Worm (Caenorhabditis elegans) whole organism, L2 larva: ENCODE data around the gene sph-1.
A peak's percentile ranks its signal among the peaks of the same experiment; 100 is the strongest.

Experiments used
- C34F6.9 ChIP-seq: fragments of 150-350 bp; optimal IDR thresholded peaks from 2 replicates; lab custom pipeline; 2014; ENCODE audit warnings: missing biosample characterization, missing genetic modification characterization
- F13H6.1 ChIP-seq: sonication (generic microtip); optimal IDR thresholded peaks from 2 replicates; lab custom pipeline; 2016; ENCODE audit warnings: missing genetic modification characterization, missing compliant biosample characterization
- Y55F3AM.14 ChIP-seq: fragments of 200-800 bp; sonication (Bioruptor generic); optimal IDR thresholded peaks from 2 replicates; lab custom pipeline; 2018; ENCODE audit warnings: mild to moderate bottlenecking, missing genetic modification characterization, missing compliant biosample characterization
- alr-1 ChIP-seq: fragments of 150-350 bp; optimal IDR thresholded peaks from 2 replicates; lab custom pipeline; 2014; ENCODE audit warnings: missing biosample characterization, missing genetic modification characterization
- aly-2 ChIP-seq: fragments of 150-350 bp; optimal IDR thresholded peaks from 2 replicates; lab custom pipeline; 2014; ENCODE audit warnings: missing biosample characterization, missing genetic modification characterization
- ama-1 ChIP-seq: fragments of 150-350 bp; optimal IDR thresholded peaks from 2 replicates; lab custom pipeline; 2018; ENCODE audit warnings: inconsistent platforms
- ceh-16 ChIP-seq: fragments of 150-350 bp; optimal IDR thresholded peaks from 2 replicates; lab custom pipeline; 2014; ENCODE audit warnings: missing biosample characterization, missing genetic modification characterization
- ceh-82 ChIP-seq: fragments of 150-350 bp; optimal IDR thresholded peaks from 2 replicates; lab custom pipeline; 2014; ENCODE audit warnings: missing biosample characterization, missing genetic modification characterization
- egl-27 ChIP-seq: sonication (generic microtip); optimal IDR thresholded peaks from 3 replicates; lab custom pipeline; 2017; ENCODE audit warnings: missing biosample characterization, missing genetic modification reagents, missing genetic modification characterization
- elt-3 ChIP-seq: sonication (generic microtip); optimal IDR thresholded peaks from 2 replicates; lab custom pipeline; 2017; ENCODE audit warnings: missing biosample characterization, missing genetic modification characterization
- fos-1 ChIP-seq: fragments of 150-350 bp; optimal IDR thresholded peaks from 2 replicates; lab custom pipeline; 2014; ENCODE audit warnings: missing biosample characterization, missing genetic modification characterization
- gmeb-1 ChIP-seq: fragments of 150-350 bp; optimal IDR thresholded peaks from 2 replicates; lab custom pipeline; 2014; ENCODE audit warnings: missing biosample characterization, missing genetic modification characterization
- lin-11 ChIP-seq: fragments of 150-350 bp; sonication (generic microtip); optimal IDR thresholded peaks from 2 replicates; lab custom pipeline; 2014; ENCODE audit warnings: missing biosample characterization, missing genetic modification characterization, inconsistent platforms, mixed read lengths
- lin-13 ChIP-seq: fragments of 150-350 bp; optimal IDR thresholded peaks from 2 replicates; lab custom pipeline; 2014; ENCODE audit warnings: missing biosample characterization, missing genetic modification reagents, missing genetic modification characterization
- lin-39 ChIP-seq: fragments of 150-350 bp; optimal IDR thresholded peaks from 2 replicates; lab custom pipeline; 2014; ENCODE audit warnings: missing biosample characterization, missing genetic modification reagents, missing genetic modification characterization
- lsy-2 ChIP-seq, 2 experiments: fragments of 150-350 bp in 1 of 2; sonication (generic microtip) in 1 of 2; optimal IDR thresholded peaks; 2 replicates each; lab custom pipeline; 2014 to 2017; ENCODE audit warnings: missing biosample characterization in 2 of 2, missing genetic modification characterization in 2 of 2
- mab-5 ChIP-seq: fragments of 150-350 bp; optimal IDR thresholded peaks from 2 replicates; lab custom pipeline; 2014; ENCODE audit warnings: missing biosample characterization, missing genetic modification characterization
- mbf-1 ChIP-seq: sonication (generic microtip); optimal IDR thresholded peaks from 2 replicates; lab custom pipeline; 2017; ENCODE audit warnings: missing biosample characterization, missing genetic modification characterization
- nhr-10 ChIP-seq: sonication (generic microtip); optimal IDR thresholded peaks from 2 replicates; lab custom pipeline; 2017; ENCODE audit warnings: missing biosample characterization, missing genetic modification characterization
- nhr-11 ChIP-seq: fragments of 150-350 bp; optimal IDR thresholded peaks from 2 replicates; lab custom pipeline; 2014; ENCODE audit warnings: missing biosample characterization, missing genetic modification characterization
- nhr-12 ChIP-seq: fragments of 150-350 bp; optimal IDR thresholded peaks from 2 replicates; lab custom pipeline; 2014; ENCODE audit warnings: missing biosample characterization, missing genetic modification characterization
- nhr-129 ChIP-seq: fragments of 150-350 bp; optimal IDR thresholded peaks from 2 replicates; lab custom pipeline; 2014; ENCODE audit warnings: missing biosample characterization, missing genetic modification characterization
- nhr-21 ChIP-seq: fragments of 150-350 bp; optimal IDR thresholded peaks from 2 replicates; lab custom pipeline; 2014; ENCODE audit warnings: missing biosample characterization, missing genetic modification characterization
- nhr-23 ChIP-seq: fragments of 150-350 bp; optimal IDR thresholded peaks from 2 replicates; lab custom pipeline; 2014; ENCODE audit warnings: missing biosample characterization, missing genetic modification reagents, missing genetic modification characterization
- nhr-237 ChIP-seq: fragments of 150-350 bp; optimal IDR thresholded peaks from 2 replicates; lab custom pipeline; 2014; ENCODE audit warnings: missing biosample characterization, missing genetic modification characterization
- nhr-25 ChIP-seq: fragments of 150-350 bp; sonication (generic microtip); optimal IDR thresholded peaks from 3 replicates; lab custom pipeline; 2014; ENCODE audit warnings: missing biosample characterization, missing genetic modification characterization
- nhr-6 ChIP-seq: fragments of 150-350 bp; optimal IDR thresholded peaks from 2 replicates; lab custom pipeline; 2014; ENCODE audit warnings: missing biosample characterization, missing genetic modification characterization
- nhr-77 ChIP-seq: fragments of 150-350 bp; optimal IDR thresholded peaks from 2 replicates; lab custom pipeline; 2014; ENCODE audit warnings: missing biosample characterization, missing genetic modification characterization
- sem-4 ChIP-seq: fragments of 150-350 bp; optimal IDR thresholded peaks from 2 replicates; lab custom pipeline; 2014; ENCODE audit warnings: missing biosample characterization, missing genetic modification reagents, missing genetic modification characterization
- skn-1 ChIP-seq: sonication (generic microtip); optimal IDR thresholded peaks from 2 replicates; lab custom pipeline; 2017; ENCODE audit warnings: missing biosample characterization, missing genetic modification characterization
- sma-9 ChIP-seq, 2 experiments: fragments of 150-350 bp in 1 of 2; sonication (generic microtip) in 1 of 2; optimal IDR thresholded peaks; 2 replicates each; lab custom pipeline; 2014 to 2016; ENCODE audit warnings: missing genetic modification characterization in 2 of 2, mild to moderate bottlenecking in 1 of 2, missing biosample characterization in 1 of 2, missing compliant biosample characterization in 1 of 2, missing genetic modification reagents in 1 of 2, moderate library complexity in 1 of 2
- snpc-4 ChIP-seq: fragments of 150-350 bp; optimal IDR thresholded peaks from 2 replicates; lab custom pipeline; 2014; ENCODE audit warnings: missing biosample characterization, missing genetic modification characterization
- unc-39 ChIP-seq: fragments of 150-350 bp; optimal IDR thresholded peaks from 2 replicates; lab custom pipeline; 2014; ENCODE audit warnings: missing biosample characterization, missing genetic modification characterization
- ztf-1 ChIP-seq: fragments of 200-800 bp; sonication (Bioruptor generic); conservative IDR thresholded peaks from 2 replicates; pipeline ENCODE4 v1.3.6; 2022; ENCODE audit warnings: missing genetic modification characterization, missing compliant biosample characterization
- ztf-11 ChIP-seq: sonication (generic microtip); optimal IDR thresholded peaks from 2 replicates; lab custom pipeline; 2017; ENCODE audit warnings: missing biosample characterization, missing genetic modification characterization
- ztf-4 ChIP-seq: fragments of 150-350 bp; optimal IDR thresholded peaks from 2 replicates; lab custom pipeline; 2014; ENCODE audit warnings: missing biosample characterization, missing genetic modification characterization

Gene sph-1

DNA sequence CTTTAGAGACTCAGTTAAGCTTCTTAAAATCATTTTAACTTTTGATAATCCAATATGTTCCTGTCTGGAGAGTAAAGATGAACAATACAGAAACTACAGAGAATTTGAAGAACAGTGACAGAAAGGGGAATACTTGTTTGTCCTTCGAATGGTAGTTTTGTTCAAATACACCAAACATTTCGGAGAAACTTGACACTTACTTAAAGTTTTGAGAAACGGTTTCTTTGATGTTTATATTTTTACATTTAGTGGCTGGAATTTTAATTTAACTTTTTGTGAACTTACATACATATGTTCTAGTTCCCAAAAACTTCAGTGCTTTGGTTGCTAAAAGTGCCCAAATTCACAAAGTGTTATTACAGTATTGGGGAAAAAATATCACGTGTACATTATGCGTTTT, 23.8 kb upstream of the sph-1 start, which contains the start of gene B0218.5:
TSS of gene B0218.5 (minus strand) at position 101 of the 400 bp plus-strand sequence.
- TF ChIP-seq nhr-25 (tag; lab: Kevin White, UChicago), result no peak
- no peak for TF ChIP-seq ama-1 (lab: Kevin White, UChicago)
- no peak for TF ChIP-seq Y55F3AM.14 (GFP tag; lab: Kevin White, UChicago)
- TF ChIP-seq nhr-237 (tag; lab: Kevin White, UChicago), result no peak
- no peak for TF ChIP-seq unc-39
- no peak for TF ChIP-seq C34F6.9 (tag; lab: Kevin White, UChicago)
- TF ChIP-seq skn-1, result no peak
- no peak for TF ChIP-seq ceh-82 (tag; lab: Kevin White, UChicago)
- TF ChIP-seq sem-4 (tag; lab: Kevin White, UChicago), result no peak
- no peak for TF ChIP-seq F13H6.1 (tag; lab: Kevin White, UChicago)
- no peak for TF ChIP-seq lin-13
- TF ChIP-seq nhr-23 (tag; lab: Kevin White, UChicago), result no peak
- no peak for TF ChIP-seq lin-39 (tag; lab: Kevin White, UChicago)
- no peak for TF ChIP-seq nhr-6 (tag; lab: Kevin White, UChicago)
- TF ChIP-seq alr-1 (tag; lab: Kevin White, UChicago), result no peak
- TF ChIP-seq elt-3 (tag; lab: Kevin White, UChicago), result no peak
- no peak for TF ChIP-seq gmeb-1 (tag; lab: Kevin White, UChicago)
- TF ChIP-seq, all 48 proteins: peak for 0

DNA sequence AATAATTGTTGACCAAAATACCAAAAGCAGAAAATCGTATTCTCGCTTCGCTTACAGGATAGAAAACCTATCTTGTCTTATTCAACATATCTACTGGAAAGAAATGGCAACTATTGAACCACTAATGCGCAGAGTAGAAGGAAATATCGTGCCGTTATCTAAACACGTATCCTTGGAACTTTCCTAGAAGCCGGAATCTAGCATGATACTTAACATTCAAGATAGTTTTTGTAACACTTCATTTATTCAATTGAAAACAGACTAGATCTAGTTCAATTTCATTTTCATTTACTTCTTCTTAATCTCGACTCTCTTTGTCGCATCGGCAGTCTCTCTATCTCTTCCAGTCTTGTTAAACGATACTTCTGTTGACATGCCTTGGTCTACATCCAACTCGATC, 21.6 kb upstream of the sph-1 start:
- TF ChIP-seq C34F6.9 (tag; lab: Kevin White, UChicago), result no peak
- TF ChIP-seq nhr-129 (tag; lab: Kevin White, UChicago), result no peak
- no peak for TF ChIP-seq ceh-16
- no peak for TF ChIP-seq nhr-12 (tag; lab: Kevin White, UChicago)
- TF ChIP-seq nhr-21 (tag; lab: Kevin White, UChicago), result no peak
- TF ChIP-seq ztf-4 (tag; lab: Kevin White, UChicago), result no peak
- TF ChIP-seq nhr-23 (tag; lab: Kevin White, UChicago), result no peak
- TF ChIP-seq egl-27 (tag; lab: Kevin White, UChicago), result no peak
- no peak for TF ChIP-seq skn-1
- no peak for TF ChIP-seq mab-5 (tag; lab: Kevin White, UChicago)
- TF ChIP-seq lin-11, result no peak
- TF ChIP-seq mbf-1, result no peak
- no peak for TF ChIP-seq aly-2 (tag; lab: Kevin White, UChicago)
- TF ChIP-seq nhr-10 (tag; lab: Kevin White, UChicago), result no peak
- no peak for TF ChIP-seq snpc-4 (tag; lab: Kevin White, UChicago)
- no peak for TF ChIP-seq alr-1 (tag; lab: Kevin White, UChicago)
- TF ChIP-seq nhr-77 (tag; lab: Kevin White, UChicago), result no peak

DNA sequence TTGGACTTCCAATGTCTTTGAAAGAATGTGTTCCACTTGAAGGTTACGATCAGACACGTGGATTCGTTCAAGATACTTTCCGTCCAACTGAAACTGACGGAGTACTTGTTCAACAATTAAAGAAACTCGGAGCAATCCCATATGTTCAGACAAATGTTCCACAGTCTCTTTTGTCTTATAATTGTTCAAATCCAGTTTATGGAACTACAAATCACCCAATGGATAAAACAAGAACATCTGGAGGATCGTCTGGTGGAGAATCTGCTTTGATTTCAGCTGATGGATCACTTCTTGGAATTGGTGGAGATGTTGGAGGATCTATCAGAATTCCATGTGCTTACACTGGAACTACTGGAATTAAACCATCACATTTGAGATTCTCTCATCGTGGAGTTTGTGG, 19.8 kb upstream of the sph-1 start:
- TF ChIP-seq lin-11 (no peak), ztf-1 (GFP tag; lab: Robert Waterston, UW) (no peak), lin-13 (no peak), ztf-11 (tag; lab: Kevin White, UChicago) (no peak), nhr-11 (tag; lab: Kevin White, UChicago) (no peak), ama-1 (lab: Kevin White, UChicago) (no peak), alr-1 (tag; lab: Kevin White, UChicago) (no peak), lsy-2 (tag; optimal IDR thresholded peaks at IDR 0.05; lab: Kevin White, UChicago) (no peak), sma-9 (GFP tag; optimal IDR thresholded peaks at IDR 0.05; lab: Kevin White, UChicago) (no peak), sma-9 (tag; optimal IDR thresholded peaks at IDR 0.05; lab: Kevin White, UChicago) (no peak)

DNA sequence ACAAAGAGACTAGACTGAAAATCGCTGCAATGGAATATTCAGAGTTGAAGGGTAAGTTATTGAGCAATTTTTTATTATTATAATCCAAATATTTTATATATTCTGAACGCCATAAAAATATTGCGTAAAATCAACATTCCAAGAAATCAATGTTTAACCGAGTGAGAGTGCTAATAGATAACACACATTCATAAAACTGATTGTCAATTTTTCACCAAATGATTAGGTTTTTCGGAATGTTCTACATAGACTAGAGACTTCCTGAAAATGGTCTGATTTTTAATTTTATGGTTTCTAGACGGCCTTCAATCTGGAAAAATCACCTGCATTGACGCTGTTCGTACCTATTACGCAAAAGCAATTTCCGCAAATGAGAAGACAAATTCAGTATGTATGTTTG, 19.3 kb upstream of the sph-1 start:
- TF ChIP-seq alr-1 (tag; lab: Kevin White, UChicago) (no peak), fos-1 (tag; lab: Kevin White, UChicago) (peak; percentile 56)

DNA sequence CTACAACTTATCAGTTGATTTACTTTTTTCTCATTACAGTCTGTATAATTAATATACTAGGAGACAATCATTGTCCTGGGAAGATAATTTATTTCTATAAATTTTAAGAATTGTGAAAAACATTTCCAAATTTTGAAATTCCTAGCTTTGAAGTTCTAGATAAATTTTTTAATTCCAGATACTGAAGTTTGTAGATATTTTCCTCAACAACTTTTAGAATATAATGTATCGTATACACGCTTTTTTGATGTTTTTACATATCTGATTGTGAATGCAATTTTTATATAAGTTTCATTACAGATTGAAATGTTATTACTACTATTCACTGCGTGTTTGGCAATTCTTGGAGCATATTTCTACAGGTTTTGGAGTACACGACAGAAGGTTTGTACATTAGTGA, 18.8 kb upstream of the sph-1 start, which contains the start of gene faah-2:
TSS of gene faah-2 (plus strand) at position 301 of the 400 bp plus-strand sequence.
- TF ChIP-seq ama-1 (lab: Kevin White, UChicago), result no peak
- no peak for TF ChIP-seq lsy-2 (tag; optimal IDR thresholded peaks at IDR 0.05; lab: Kevin White, UChicago)
- TF ChIP-seq, all 48 proteins: peak for 0
